Worm (Caenorhabditis elegans): Measurements from ENCODE around the gene fmo-1.

DNA sequence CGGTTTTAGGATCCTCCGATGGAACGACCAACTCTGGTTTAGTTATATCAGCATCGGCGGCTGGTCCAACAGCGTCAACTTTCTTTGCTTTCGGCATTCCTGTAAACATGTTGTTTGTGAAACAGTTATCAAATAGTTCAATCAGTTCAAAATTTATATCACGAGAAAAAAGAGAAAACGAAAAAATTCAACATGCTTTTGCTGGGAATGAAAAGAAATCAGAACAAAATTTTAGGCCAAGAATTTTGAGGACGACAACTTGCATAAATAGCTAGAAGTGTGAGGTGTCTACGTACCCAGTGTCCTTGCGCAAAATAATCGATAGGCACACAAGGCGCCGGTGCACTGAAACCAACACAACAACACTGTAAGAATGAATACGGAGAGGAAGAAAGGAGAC lies 18.7 kb downstream of the fmo-1 start, which contains the start of gene K08C7.4:
- TF ChIP-seq unc-62 (GFP tag; optimal IDR thresholded peaks at IDR 0.05) (no peak), pbrm-1 (GFP tag; IDR thresholded peaks at IDR 0.05) (no peak), sea-2 (GFP tag; IDR thresholded peaks at IDR 0.05) (no peak)
